Worm (Caenorhabditis elegans): ENCODE results near the gene clc-18.

The clc-18 gene

ce11 chrV:4114627-4115026 is 4.9 kb upstream of the clc-18 start, which contains the start of gene srw-133:
srw-133 (minus strand) TSS chrV:4114727.
- TF ChIP-seq scrt-1 (GFP tag; IDR thresholded peaks at IDR 0.05) (no peak), aly-1 (tag; optimal IDR thresholded peaks at IDR 0.05) (no peak), pes-1 (GFP tag; IDR thresholded peaks at IDR 0.05) (no peak), ceh-13 (GFP tag; optimal IDR thresholded peaks at IDR 0.05) (no peak), flt-1 (GFP tag; IDR thresholded peaks at IDR 0.05) (no peak), tra-4 (tag; optimal IDR thresholded peaks at IDR 0.05) (no peak), sea-1 (GFP tag; conservative IDR thresholded peaks at IDR 0.05) (no peak), hnd-1 (tag; optimal IDR thresholded peaks at IDR 0.05) (no peak), tbx-11 (GFP tag; IDR thresholded peaks at IDR 0.05) (no peak)

ce11 chrV:4112516-4112915 is 2.7 kb upstream of the clc-18 start, which contains the start of gene srw-134:
srw-134 (minus strand) TSS chrV:4112616.
- TF ChIP-seq hmg-4 (GFP tag; optimal IDR thresholded peaks at IDR 0.05): no peak
- TF ChIP-seq ets-7 (tag; optimal IDR thresholded peaks at IDR 0.05): no peak
- no peak for TF ChIP-seq ceh-36 (tag; optimal IDR thresholded peaks at IDR 0.05)
- TF ChIP-seq sea-1 (GFP tag; conservative IDR thresholded peaks at IDR 0.05): no peak
- no peak for TF ChIP-seq hmbx-1 (tag; optimal IDR thresholded peaks at IDR 0.05)
- TF ChIP-seq F13C5.2 (tag; optimal IDR thresholded peaks at IDR 0.05): no peak
- TF ChIP-seq flt-1 (GFP tag; IDR thresholded peaks at IDR 0.05): no peak
- TF ChIP-seq ceh-13 (GFP tag; optimal IDR thresholded peaks at IDR 0.05): no peak
- TF ChIP-seq tra-4 (tag; optimal IDR thresholded peaks at IDR 0.05): no peak
- TF ChIP-seq hnd-1 (tag; optimal IDR thresholded peaks at IDR 0.05): no peak
- TF ChIP-seq scrt-1 (GFP tag; IDR thresholded peaks at IDR 0.05): no peak
- no peak for TF ChIP-seq aly-1 (tag; optimal IDR thresholded peaks at IDR 0.05)
- no peak for TF ChIP-seq ama-1 (optimal IDR thresholded peaks at IDR 0.05)
- no peak for TF ChIP-seq B0310.2 (tag; optimal IDR thresholded peaks at IDR 0.05)
- TF ChIP-seq pes-1 (GFP tag; IDR thresholded peaks at IDR 0.05): no peak
- TF ChIP-seq tbx-37 (GFP tag; conservative IDR thresholded peaks at IDR 0.05): no peak

- TF ChIP-seq tra-4 (tag; optimal IDR thresholded peaks at IDR 0.05) (no peak), sea-1 (GFP tag; conservative IDR thresholded peaks at IDR 0.05) (no peak), pes-1 (GFP tag; IDR thresholded peaks at IDR 0.05) (no peak), ceh-13 (GFP tag; optimal IDR thresholded peaks at IDR 0.05) (no peak), F13C5.2 (tag; optimal IDR thresholded peaks at IDR 0.05) (no peak), tbx-37 (GFP tag; conservative IDR thresholded peaks at IDR 0.05) (no peak), ama-1 (optimal IDR thresholded peaks at IDR 0.05) (no peak), hnd-1 (tag; optimal IDR thresholded peaks at IDR 0.05) (no peak), B0310.2 (tag; optimal IDR thresholded peaks at IDR 0.05) (no peak), ets-7 (tag; optimal IDR thresholded peaks at IDR 0.05) (no peak), aly-1 (tag; optimal IDR thresholded peaks at IDR 0.05) (no peak), hmg-4 (GFP tag; optimal IDR thresholded peaks at IDR 0.05) (no peak), hmbx-1 (tag; optimal IDR thresholded peaks at IDR 0.05) (no peak), tbx-11 (GFP tag; IDR thresholded peaks at IDR 0.05) (no peak), flt-1 (GFP tag; IDR thresholded peaks at IDR 0.05) (no peak)
These were observed 3.1 kb downstream of the clc-18 start for ce11 chrV:4106688-4107087.

ce11 chrV:4104298-4104697 is 5.5 kb downstream of the clc-18 start, which contains the start of gene srj-39:
srj-39 (plus strand) TSS chrV:4104598.
- no peak for TF ChIP-seq pes-1 (GFP tag; IDR thresholded peaks at IDR 0.05)
- TF ChIP-seq B0310.2 (tag; optimal IDR thresholded peaks at IDR 0.05): no peak

- no peak for TF ChIP-seq hnd-1 (tag; optimal IDR thresholded peaks at IDR 0.05)
- no peak for TF ChIP-seq ceh-13 (GFP tag; optimal IDR thresholded peaks at IDR 0.05)
- TF ChIP-seq B0310.2 (tag; optimal IDR thresholded peaks at IDR 0.05): no peak
- TF ChIP-seq pes-1 (GFP tag; IDR thresholded peaks at IDR 0.05): no peak
- TF ChIP-seq ama-1 (optimal IDR thresholded peaks at IDR 0.05): no peak
- TF ChIP-seq F13C5.2 (tag; optimal IDR thresholded peaks at IDR 0.05): no peak
- no peak for TF ChIP-seq flt-1 (GFP tag; IDR thresholded peaks at IDR 0.05)
- no peak for TF ChIP-seq tbx-37 (GFP tag; conservative IDR thresholded peaks at IDR 0.05)
- TF ChIP-seq sea-1 (GFP tag; conservative IDR thresholded peaks at IDR 0.05): no peak
- no peak for TF ChIP-seq tra-4 (tag; optimal IDR thresholded peaks at IDR 0.05)
- TF ChIP-seq hmbx-1 (tag; optimal IDR thresholded peaks at IDR 0.05): no peak
- TF ChIP-seq tbx-11 (GFP tag; IDR thresholded peaks at IDR 0.05): no peak
- TF ChIP-seq ceh-36 (tag; optimal IDR thresholded peaks at IDR 0.05): no peak
- no peak for TF ChIP-seq hmg-4 (GFP tag; optimal IDR thresholded peaks at IDR 0.05)
- TF ChIP-seq ets-7 (tag; optimal IDR thresholded peaks at IDR 0.05): no peak
These were observed 8.2 kb downstream of the clc-18 start, which contains the start of gene srj-40 for ce11 chrV:4101567-4101966. srj-40 (plus strand) TSS chrV:4101867.

ce11 chrV:4094740-4095139 is 15.0 kb downstream of the clc-18 start, which contains the start of gene nhr-181:
nhr-181 (plus strand) TSS chrV:4095040.
- TF ChIP-seq flt-1 (GFP tag; IDR thresholded peaks at IDR 0.05) (no peak), ama-1 (optimal IDR thresholded peaks at IDR 0.05) (no peak), tbx-11 (GFP tag; IDR thresholded peaks at IDR 0.05) (no peak), scrt-1 (GFP tag; IDR thresholded peaks at IDR 0.05) (no peak), tbx-37 (GFP tag; conservative IDR thresholded peaks at IDR 0.05) (no peak), pes-1 (GFP tag; IDR thresholded peaks at IDR 0.05) (no peak), F13C5.2 (tag; optimal IDR thresholded peaks at IDR 0.05) (no peak), ceh-13 (GFP tag; optimal IDR thresholded peaks at IDR 0.05) (no peak), hnd-1 (tag; optimal IDR thresholded peaks at IDR 0.05) (no peak), aly-1 (tag; optimal IDR thresholded peaks at IDR 0.05) (no peak), hmbx-1 (tag; optimal IDR thresholded peaks at IDR 0.05) (no peak), ceh-36 (tag; optimal IDR thresholded peaks at IDR 0.05) (no peak), ets-7 (tag; optimal IDR thresholded peaks at IDR 0.05) (no peak), hmg-4 (GFP tag; optimal IDR thresholded peaks at IDR 0.05) (no peak), tra-4 (tag; optimal IDR thresholded peaks at IDR 0.05) (no peak), B0310.2 (tag; optimal IDR thresholded peaks at IDR 0.05) (no peak), sea-1 (GFP tag; conservative IDR thresholded peaks at IDR 0.05) (no peak)

- TF ChIP-seq pes-1 (GFP tag; IDR thresholded peaks at IDR 0.05) (no peak), hnd-1 (tag; optimal IDR thresholded peaks at IDR 0.05) (no peak), tbx-37 (GFP tag; conservative IDR thresholded peaks at IDR 0.05) (no peak), ama-1 (optimal IDR thresholded peaks at IDR 0.05) (no peak), tra-4 (tag; optimal IDR thresholded peaks at IDR 0.05) (no peak), hmg-4 (GFP tag; optimal IDR thresholded peaks at IDR 0.05) (no peak), ceh-36 (tag; optimal IDR thresholded peaks at IDR 0.05) (no peak), B0310.2 (tag; optimal IDR thresholded peaks at IDR 0.05) (no peak), scrt-1 (GFP tag; IDR thresholded peaks at IDR 0.05) (no peak), tbx-11 (GFP tag; IDR thresholded peaks at IDR 0.05) (no peak), ets-7 (tag; optimal IDR thresholded peaks at IDR 0.05) (no peak), hmbx-1 (tag; optimal IDR thresholded peaks at IDR 0.05) (no peak), flt-1 (GFP tag; IDR thresholded peaks at IDR 0.05) (no peak), ceh-13 (GFP tag; optimal IDR thresholded peaks at IDR 0.05) (no peak), sea-1 (GFP tag; conservative IDR thresholded peaks at IDR 0.05) (no peak)
These were observed 26.8 kb downstream of the clc-18 start, which contains the start of gene F38H12.5 for ce11 chrV:4082952-4083351. F38H12.5 (minus strand) TSS chrV:4083052.

Measured in whole organism, early embryonic.